Fruit fly (Drosophila melanogaster) whole organism, pupa: ENCODE data around the gene Cpr30F.

ENCODE experiments used
- CG10348 ChIP-seq: fragments of 200-800 bp; sonication (Bioruptor generic); IDR thresholded peaks from 2 replicates; pipeline ENCODE4 v1.3.6; 2022; ENCODE audit warnings: missing biosample characterization, missing genetic modification characterization
- CG12605 ChIP-seq: fragments of 200-800 bp; sonication (Bioruptor generic); IDR thresholded peaks from 2 replicates; pipeline ENCODE4 v1.3.6; 2022; ENCODE audit warnings: missing biosample characterization, missing genetic modification characterization
- CG13204 ChIP-seq: fragments of 200-800 bp; sonication (Bioruptor generic); optimal IDR thresholded peaks from 2 replicates; lab custom pipeline; 2018; ENCODE audit warnings: missing biosample characterization, mild to moderate bottlenecking, missing genetic modification characterization, moderate library complexity
- CG14655 ChIP-seq: fragments of 200-800 bp; sonication (Bioruptor generic); optimal IDR thresholded peaks from 3 replicates; lab custom pipeline; 2017; ENCODE audit warnings: mild to moderate bottlenecking, missing biosample characterization, missing genetic modification reagents, missing genetic modification characterization
- CG15710 ChIP-seq: fragments of 200-800 bp; sonication (Bioruptor generic); optimal IDR thresholded peaks from 2 replicates; lab custom pipeline; 2018; ENCODE audit warnings: missing biosample characterization, mild to moderate bottlenecking, missing genetic modification characterization, moderate library complexity
- CG17806 ChIP-seq: fragments of 200-800 bp; sonication (Bioruptor generic); optimal IDR thresholded peaks from 2 replicates; lab custom pipeline; 2018; ENCODE audit warnings: missing biosample characterization, mild to moderate bottlenecking, missing genetic modification characterization, moderate library complexity
- CG32121 ChIP-seq: fragments of 200-800 bp; sonication (Bioruptor generic); IDR thresholded peaks from 2 replicates; pipeline ENCODE4 v1.3.6; 2022; ENCODE audit warnings: missing biosample characterization, missing genetic modification characterization
- CG34367 ChIP-seq: fragments of 200-800 bp; sonication (Bioruptor generic); optimal IDR thresholded peaks from 2 replicates; lab custom pipeline; 2018; ENCODE audit warnings: missing biosample characterization, mild to moderate bottlenecking, missing genetic modification characterization
- CG4496 ChIP-seq: fragments of 200-800 bp; sonication (Bioruptor generic); IDR thresholded peaks from 3 replicates; pipeline ENCODE4 v1.3.6; 2022; ENCODE audit warnings: missing biosample characterization, missing genetic modification characterization
- CG8159 ChIP-seq: fragments of 200-800 bp; sonication (Bioruptor generic); optimal IDR thresholded peaks from 3 replicates; lab custom pipeline; 2018; ENCODE audit warnings: missing biosample characterization, mild to moderate bottlenecking, missing genetic modification characterization, moderate library complexity
- CG8301 ChIP-seq: fragments of 200-800 bp; sonication (Bioruptor generic); optimal IDR thresholded peaks from 2 replicates; lab custom pipeline; 2018; ENCODE audit warnings: missing biosample characterization, mild to moderate bottlenecking, missing genetic modification characterization
- CG9948 ChIP-seq: fragments of 200-800 bp; sonication (Bioruptor generic); optimal IDR thresholded peaks from 2 replicates; lab custom pipeline; 2018; ENCODE audit warnings: missing biosample characterization, mild to moderate bottlenecking, missing genetic modification characterization, moderate library complexity
- D1 ChIP-seq: fragments of 200-800 bp; sonication (Bioruptor generic); optimal IDR thresholded peaks from 2 replicates; lab custom pipeline; 2018; ENCODE audit warnings: missing biosample characterization, mild to moderate bottlenecking, missing genetic modification characterization, moderate library complexity
- EcR ChIP-seq: fragments of 200-800 bp; sonication (Bioruptor generic); optimal IDR thresholded peaks from 3 replicates; lab custom pipeline; 2019; ENCODE audit warnings: missing biosample characterization, missing genetic modification characterization, mild to moderate bottlenecking, moderate library complexity, missing genetic modification reagents
- Ets98B ChIP-seq: fragments of 200-800 bp; sonication (Bioruptor generic); IDR thresholded peaks from 2 replicates; pipeline ENCODE4 v1.3.6; 2022; ENCODE audit warnings: missing biosample characterization, missing genetic modification characterization
- Pif1A ChIP-seq: fragments of 200-800 bp; sonication (Bioruptor generic); optimal IDR thresholded peaks from 3 replicates; lab custom pipeline; 2016; ENCODE audit warnings: missing biosample characterization, missing genetic modification characterization
- Pif1B ChIP-seq: fragments of 200-800 bp; sonication (Bioruptor generic); optimal IDR thresholded peaks from 3 replicates; lab custom pipeline; 2016; ENCODE audit warnings: missing biosample characterization, missing genetic modification characterization
- Snoo ChIP-seq: fragments of 200-800 bp; sonication (Bioruptor generic); optimal IDR thresholded peaks from 3 replicates; lab custom pipeline; 2017; ENCODE audit warnings: missing biosample characterization, mild to moderate bottlenecking, missing genetic modification characterization, inconsistent platforms
- fd96Ca ChIP-seq: fragments of 200-800 bp; sonication (Bioruptor generic); IDR thresholded peaks from 3 replicates; pipeline ENCODE4 v1.3.6; 2022; ENCODE audit warnings: missing biosample characterization, missing genetic modification characterization
- gl ChIP-seq: fragments of 200-800 bp; sonication (Bioruptor generic); optimal IDR thresholded peaks from 2 replicates; lab custom pipeline; 2018; ENCODE audit warnings: missing biosample characterization, mild to moderate bottlenecking, missing genetic modification characterization
- rn ChIP-seq: fragments of 200-800 bp; sonication (Bioruptor generic); IDR thresholded peaks from 2 replicates; pipeline ENCODE4 v1.3.6; 2022; ENCODE audit warnings: missing biosample characterization, missing genetic modification characterization

The Cpr30F gene

dm6 chr2L:9915011-9915850, 17.7 kb downstream of the Cpr30F start, which contains the start of gene yip2:
Gene yip2 (plus strand): TSS chr2L:9915253.
- peak; percentile 96 for TF ChIP-seq CG8301 (tag; lab: Kevin White, UChicago)
- TF ChIP-seq Pif1B (GFP tag; lab: Kevin White, UChicago): peak; percentile 99
- TF ChIP-seq CG4496 (GFP tag; lab: Robert Waterston, UW): peak; percentile 92
- TF ChIP-seq D1 (tag; lab: Kevin White, UChicago): peak; percentile 54
- TF ChIP-seq Ets98B: peak; percentile 91
- TF ChIP-seq gl (tag; lab: Kevin White, UChicago): peak; percentile 100
- peak; percentile 87 for TF ChIP-seq CG15710
- TF ChIP-seq CG32121 (GFP tag; lab: Robert Waterston, UW): peak; percentile 96
- peak; percentile 77 for TF ChIP-seq CG9948
- TF ChIP-seq CG10348 (GFP tag; lab: Robert Waterston, UW): no peak
- TF ChIP-seq Pif1A (GFP tag; lab: Kevin White, UChicago): peak; percentile 98
- peak; percentile 100 for TF ChIP-seq CG13204 (GFP tag; lab: Kevin White, UChicago)
- TF ChIP-seq fd96Ca (GFP tag; lab: Robert Waterston, UW): peak; percentile 92
- TF ChIP-seq CG12605: peak; percentile 97
- TF ChIP-seq Snoo (tag; lab: Kevin White, UChicago): peak; percentile 98
- TF ChIP-seq CG8159 (tag; lab: Kevin White, UChicago): peak; percentile 93
- peak; percentile 66; the same call in 1 of the 2 replicates for TF ChIP-seq rn (GFP tag; lab: Robert Waterston, UW)
- peak; percentile 94 for TF ChIP-seq CG34367 (tag; lab: Kevin White, UChicago)
- peak; percentile 89 for TF ChIP-seq CG17806 (tag; lab: Kevin White, UChicago)
- TF ChIP-seq CG14655 (GFP tag; lab: Kevin White, UChicago): peak; percentile 98
- TF ChIP-seq EcR (GFP tag; lab: Kevin White, UChicago): peak; percentile 81

dm6 chr2L:9912570-9913260, 20.2 kb downstream of the Cpr30F start, which contains the start of the genes Etl1 and Srp54:
Gene Etl1 (minus strand): TSS chr2L:9912608.
Gene Srp54 (plus strand): TSS chr2L:9912911.
- no peak for TF ChIP-seq fd96Ca (GFP tag; lab: Robert Waterston, UW)
- no peak for TF ChIP-seq Snoo (tag; lab: Kevin White, UChicago)
- TF ChIP-seq rn (GFP tag; lab: Robert Waterston, UW): no peak
- no peak for TF ChIP-seq Ets98B
- TF ChIP-seq CG17806 (tag; lab: Kevin White, UChicago): no peak
- no peak for TF ChIP-seq CG10348 (GFP tag; lab: Robert Waterston, UW)
- TF ChIP-seq CG13204 (GFP tag; lab: Kevin White, UChicago): no peak
- no peak for TF ChIP-seq Pif1A (GFP tag; lab: Kevin White, UChicago)
- TF ChIP-seq CG34367 (tag; lab: Kevin White, UChicago): no peak
- no peak for TF ChIP-seq CG8301 (tag; lab: Kevin White, UChicago)
- no peak for TF ChIP-seq CG4496 (GFP tag; lab: Robert Waterston, UW)
- TF ChIP-seq CG15710: no peak
- no peak for TF ChIP-seq CG8159 (tag; lab: Kevin White, UChicago)
- TF ChIP-seq, all 21 proteins: peak for 0

DNA sequence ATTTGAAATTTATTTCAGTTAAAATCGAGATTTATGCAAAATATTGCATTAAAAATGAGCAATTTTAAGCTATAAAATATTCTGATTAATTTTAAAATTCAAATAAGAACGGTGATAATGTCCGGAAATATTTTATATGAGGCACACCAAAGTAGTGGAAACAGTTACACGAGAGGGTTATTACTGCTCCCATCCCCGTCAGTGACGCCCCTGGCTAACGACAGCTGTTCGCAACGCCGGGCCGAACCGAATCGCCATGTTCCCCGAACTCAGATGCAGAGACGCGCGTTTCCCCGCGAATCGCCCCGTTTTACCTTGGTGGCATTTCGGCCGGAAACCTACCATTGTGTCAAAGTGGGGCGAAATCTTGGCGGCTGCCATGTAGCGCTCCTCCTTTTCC, 21.2 kb downstream of the Cpr30F start:
- TF ChIP-seq CG4496 (GFP tag; lab: Robert Waterston, UW) (peak; percentile 73), CG12605 (0 out of 2 replicates have a peak, but pooled peaks have one; percentile 17), CG10348 (GFP tag; lab: Robert Waterston, UW) (no peak), Ets98B (peak; percentile 76), Pif1B (GFP tag; lab: Kevin White, UChicago) (no peak), CG32121 (GFP tag; lab: Robert Waterston, UW) (peak; percentile 50; the same call in 1 of the 2 replicates), D1 (tag; lab: Kevin White, UChicago) (no peak), CG34367 (tag; lab: Kevin White, UChicago) (no peak), EcR (GFP tag; lab: Kevin White, UChicago) (no peak), CG17806 (tag; lab: Kevin White, UChicago) (peak; percentile 5), fd96Ca (GFP tag; lab: Robert Waterston, UW) (peak; percentile 63; the same call in 2 of the 3 replicates), CG15710 (no peak), CG9948 (no peak), CG8301 (tag; lab: Kevin White, UChicago) (peak; percentile 0), Pif1A (GFP tag; lab: Kevin White, UChicago) (peak; percentile 39), gl (tag; lab: Kevin White, UChicago) (no peak), Snoo (tag; lab: Kevin White, UChicago) (peak; percentile 10), rn (GFP tag; lab: Robert Waterston, UW) (no peak), CG8159 (tag; lab: Kevin White, UChicago) (no peak), CG13204 (GFP tag; lab: Kevin White, UChicago) (no peak), CG14655 (GFP tag; lab: Kevin White, UChicago) (no peak)
- TF ChIP-seq, all 21 proteins: peak for 9

DNA sequence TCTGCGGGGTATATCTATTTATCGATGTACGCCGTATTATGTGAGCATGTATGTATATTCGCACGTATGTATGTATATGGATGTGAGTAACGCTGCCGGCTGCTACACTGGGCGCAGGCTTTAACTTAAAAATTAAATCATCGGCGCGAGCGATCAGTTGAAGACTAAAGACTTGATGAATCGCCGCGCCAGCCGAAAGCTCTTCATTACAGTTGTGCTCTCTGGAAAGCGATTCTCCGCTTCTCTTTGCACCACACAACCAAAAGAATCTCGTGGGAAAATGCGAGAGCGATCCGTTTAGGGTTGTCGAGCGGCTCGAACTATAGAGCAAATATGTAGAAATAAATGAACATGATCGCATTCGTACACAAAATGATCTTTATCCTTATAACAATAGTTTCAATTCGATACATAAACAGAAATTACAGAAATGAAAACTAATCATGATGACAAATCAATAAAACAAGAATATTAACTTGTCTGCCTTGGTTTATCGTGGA, 24.4 kb downstream of the Cpr30F start, which contains the start of gene CG13124:
TSS of gene CG13124 (minus strand) at position 166 of the 500 bp plus-strand sequence.
- TF ChIP-seq Pif1A (GFP tag; lab: Kevin White, UChicago) (peak; percentile 19), CG9948 (no peak), CG10348 (GFP tag; lab: Robert Waterston, UW) (no peak), CG15710 (no peak), fd96Ca (GFP tag; lab: Robert Waterston, UW) (no peak), CG17806 (tag; lab: Kevin White, UChicago) (no peak), rn (GFP tag; lab: Robert Waterston, UW) (no peak), CG32121 (GFP tag; lab: Robert Waterston, UW) (no peak), D1 (tag; lab: Kevin White, UChicago) (no peak), gl (tag; lab: Kevin White, UChicago) (no peak), CG14655 (GFP tag; lab: Kevin White, UChicago) (peak; percentile 17), EcR (GFP tag; lab: Kevin White, UChicago) (no peak), CG12605 (peak; percentile 65), CG13204 (GFP tag; lab: Kevin White, UChicago) (peak; percentile 8), CG8159 (tag; lab: Kevin White, UChicago) (peak; percentile 25), CG8301 (tag; lab: Kevin White, UChicago) (peak; percentile 9), CG4496 (GFP tag; lab: Robert Waterston, UW) (no peak), Ets98B (peak; percentile 51; the same call in 1 of the 2 replicates), Pif1B (GFP tag; lab: Kevin White, UChicago) (no peak), CG34367 (tag; lab: Kevin White, UChicago) (no peak), Snoo (tag; lab: Kevin White, UChicago) (peak; percentile 21)
